Worm (Caenorhabditis elegans): ENCODE data around the gene vab-3.

- TF ChIP-seq dao-5 (tag; optimal IDR thresholded peaks at IDR 0.05) = no peak
- no peak for TF ChIP-seq him-1 (tag; optimal IDR thresholded peaks at IDR 0.05)
- no peak for TF ChIP-seq W03F9.2 (tag; optimal IDR thresholded peaks at IDR 0.05)
Measured at ce11 chrX:10542313-10543048, 42.8 kb downstream of the vab-3 start, which contains the start of the genes F59F5.3 and F59F5.4.

Data from whole organism, L4/young adult.